Worm (Caenorhabditis elegans): ENCODE results near the gene nyn-1.

DNA sequence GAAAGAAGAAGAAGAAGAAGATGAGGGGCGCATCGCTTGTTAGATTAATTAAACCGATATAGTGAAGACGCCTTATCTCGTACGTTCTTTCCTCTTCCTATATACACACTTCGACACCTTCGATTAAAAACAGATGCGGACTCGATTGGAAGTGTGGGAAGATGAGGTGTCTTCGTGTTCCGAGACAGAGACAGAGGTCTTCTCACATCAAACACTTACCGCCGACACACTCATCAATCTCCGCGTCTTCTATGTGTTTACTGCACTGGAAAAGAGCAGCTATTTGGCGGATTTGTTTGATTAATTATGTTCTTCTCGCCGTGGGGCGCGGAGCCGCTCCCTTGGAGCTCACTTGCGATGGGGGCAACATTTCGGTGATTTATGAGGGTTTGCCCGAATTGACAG is 12.6 kb upstream of the nyn-1 start:
- TF ChIP-seq hlh-6 (tag; optimal IDR thresholded peaks at IDR 0.05) (no peak), npax-4 (tag; optimal IDR thresholded peaks at IDR 0.05) (no peak), pha-2 (tag; optimal IDR thresholded peaks at IDR 0.05) (no peak), odd-2 (tag; optimal IDR thresholded peaks at IDR 0.05) (no peak), nhr-232 (tag; optimal IDR thresholded peaks at IDR 0.05) (no peak), ceh-14 (tag; optimal IDR thresholded peaks at IDR 0.05) (no peak), nhr-11 (tag; optimal IDR thresholded peaks at IDR 0.05) (no peak), unc-42 (tag; optimal IDR thresholded peaks at IDR 0.05) (no peak), sox-4 (tag; optimal IDR thresholded peaks at IDR 0.05) (no peak), F13H6.1 (tag; optimal IDR thresholded peaks at IDR 0.05) (no peak), gmeb-2 (tag; optimal IDR thresholded peaks at IDR 0.05) (no peak), dve-1 (tag; optimal IDR thresholded peaks at IDR 0.05) (no peak), pha-4 (tag; optimal IDR thresholded peaks at IDR 0.05) (no peak), ama-1 (optimal IDR thresholded peaks at IDR 0.05) (no peak)
